Worm (Caenorhabditis elegans) whole organism, early embryonic: ENCODE results near the gene F54B3.2.

ENCODE experiments used
- F13C5.2 ChIP-seq: sonication (generic microtip); optimal IDR thresholded peaks from 2 replicates; lab custom pipeline; 2017; ENCODE audit warnings: mild to moderate bottlenecking, missing genetic modification characterization, inconsistent platforms, missing compliant biosample characterization
- ama-1 ChIP-seq: fragments of 150-350 bp; optimal IDR thresholded peaks from 2 replicates; lab custom pipeline; 2014
- ceh-13 ChIP-seq: fragments of 200-800 bp; sonication (Bioruptor generic); optimal IDR thresholded peaks from 2 replicates; lab custom pipeline; 2018; ENCODE audit warnings: mild to moderate bottlenecking, missing genetic modification characterization, missing compliant biosample characterization
- ets-7 ChIP-seq: sonication (generic microtip); optimal IDR thresholded peaks from 2 replicates; lab custom pipeline; 2016; ENCODE audit warnings: missing genotype, missing genetic modification characterization, missing compliant biosample characterization
- flt-1 ChIP-seq: fragments of 200-800 bp; sonication (Bioruptor generic); IDR thresholded peaks from 2 replicates; pipeline ENCODE4 v1.3.6; 2022; ENCODE audit warnings: missing genetic modification characterization, missing compliant biosample characterization
- hmbx-1 ChIP-seq: sonication (generic microtip); optimal IDR thresholded peaks from 2 replicates; lab custom pipeline; 2016; ENCODE audit warnings: mild to moderate bottlenecking, missing genetic modification characterization, missing compliant biosample characterization
- hmg-4 ChIP-seq: fragments of 200-800 bp; sonication (Bioruptor generic); optimal IDR thresholded peaks from 2 replicates; lab custom pipeline; 2018; ENCODE audit warnings: mild to moderate bottlenecking, missing genetic modification characterization, missing compliant biosample characterization
- hnd-1 ChIP-seq: sonication (generic microtip); optimal IDR thresholded peaks from 2 replicates; lab custom pipeline; 2016; ENCODE audit warnings: missing genetic modification characterization, missing compliant biosample characterization
- scrt-1 ChIP-seq: fragments of 200-800 bp; sonication (Bioruptor generic); IDR thresholded peaks from 2 replicates; pipeline ENCODE4 v1.3.6; 2022; ENCODE audit warnings: missing genetic modification characterization, missing compliant biosample characterization
- sea-1 ChIP-seq: fragments of 200-800 bp; sonication (Bioruptor generic); conservative IDR thresholded peaks from 2 replicates; pipeline ENCODE4 v1.3.6; 2022; ENCODE audit warnings: missing genetic modification characterization, missing compliant biosample characterization
- tbx-37 ChIP-seq: fragments of 200-800 bp; sonication (Bioruptor generic); conservative IDR thresholded peaks from 2 replicates; pipeline ENCODE4 v1.3.6; 2022; ENCODE audit warnings: missing genetic modification reagents, missing genetic modification characterization, missing compliant biosample characterization

ce11 chrII:10230972-10231371 lies 39.0 kb downstream of the F54B3.2 start, which contains the start of gene T01E8.8:
- TF ChIP-seq ama-1 (lab: Kevin White, UChicago) (no peak), tbx-37 (no peak), F13C5.2 (tag; lab: Kevin White, UChicago) (no peak), flt-1 (GFP tag; lab: Robert Waterston, UW) (no peak), hmg-4 (no peak), sea-1 (GFP tag; lab: Robert Waterston, UW) (no peak), hmbx-1 (tag; lab: Kevin White, UChicago) (no peak), ceh-13 (GFP tag; lab: Kevin White, UChicago) (no peak), ets-7 (no peak), scrt-1 (no peak), hnd-1 (no peak)
